Fruit fly (Drosophila melanogaster): ENCODE measurements around the gene CG8001.

The CG8001 gene

DNA sequence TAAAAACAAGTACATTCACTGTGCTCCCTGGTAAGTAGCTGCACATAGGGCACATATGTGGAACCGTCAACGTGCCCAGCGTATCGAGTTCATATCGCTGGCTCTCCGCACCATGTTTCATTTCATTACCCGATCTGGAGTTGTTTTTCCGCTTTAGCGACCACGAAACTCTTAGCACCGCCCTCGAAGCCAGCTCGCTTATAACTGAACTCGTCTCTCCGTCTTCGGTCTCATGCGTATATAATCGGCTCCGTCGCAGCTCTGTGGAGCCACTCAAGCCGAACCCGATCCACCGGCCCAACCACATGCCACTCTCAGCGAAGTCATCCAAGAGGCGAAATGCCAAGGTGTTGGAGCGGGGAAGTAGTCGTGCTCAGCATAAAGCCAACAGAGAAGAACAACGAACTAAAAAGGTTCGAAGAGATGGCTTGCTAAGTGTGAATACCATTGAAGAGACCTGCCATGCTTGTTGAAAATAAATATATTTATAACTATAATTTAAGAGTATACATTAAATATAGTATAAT lies 438 bp upstream of the CG8001 start, which contains the start of gene Cht2 (continued):
- TF ChIP-seq amos (GFP tag; IDR thresholded peaks at IDR 0.05; ENCODE audit: partially characterized antibody) = no peak; the same call in 1 of the 2 replicates
- no peak for TF ChIP-seq CG4820 (GFP tag; optimal IDR thresholded peaks at IDR 0.05)
- peak; percentile 25 for TF ChIP-seq ftz-f1 (GFP tag; optimal IDR thresholded peaks at IDR 0.05)
- TF ChIP-seq PHDP (tag; optimal IDR thresholded peaks at IDR 0.05) = no peak
- no peak for TF ChIP-seq CG9797 (GFP tag; optimal IDR thresholded peaks at IDR 0.05)
- no peak for TF ChIP-seq CG4360 (GFP tag; IDR thresholded peaks at IDR 0.05)
- TF ChIP-seq Dip3 (GFP tag; optimal IDR thresholded peaks at IDR 0.05) = no peak
- TF ChIP-seq Dbx (GFP tag; IDR thresholded peaks at IDR 0.05) = 0 out of 3 replicates have a peak, but pooled peaks have one; percentile 20
- peak; percentile 86 for TF ChIP-seq z (GFP tag; IDR thresholded peaks at IDR 0.05)
- no peak for TF ChIP-seq CG30020 (tag; optimal IDR thresholded peaks at IDR 0.05)
- TF ChIP-seq CG3163 (GFP tag; optimal IDR thresholded peaks at IDR 0.05) = peak; percentile 82
- peak; percentile 34 for TF ChIP-seq CG18476 (GFP tag; optimal IDR thresholded peaks at IDR 0.05)
- TF ChIP-seq nmo (GFP tag; optimal IDR thresholded peaks at IDR 0.05) = no peak
- peak; percentile 64 to 74 for TF ChIP-seq Trl (optimal IDR thresholded peaks at IDR 0.05)
- no peak for TF ChIP-seq Trl (GFP tag; optimal IDR thresholded peaks at IDR 0.05)
- no peak for TF ChIP-seq Oli (tag; optimal IDR thresholded peaks at IDR 0.05)
- peak; percentile 49 for TF ChIP-seq CG15269 (tag; optimal IDR thresholded peaks at IDR 0.05)
- TF ChIP-seq CG14667 (GFP tag; IDR thresholded peaks at IDR 0.05) = no peak
- TF ChIP-seq CG7928 (GFP tag; optimal IDR thresholded peaks at IDR 0.05) = no peak
- 0 out of 3 replicates have a peak, but pooled peaks have one; percentile 38 for TF ChIP-seq zen2 (GFP tag; IDR thresholded peaks at IDR 0.05; ENCODE audit: partially characterized antibody)
- TF ChIP-seq CG34422 (GFP tag; IDR thresholded peaks at IDR 0.05) = peak; percentile 51; the same call in 1 of the 3 replicates
- no peak for TF ChIP-seq CG4854 (GFP tag; optimal IDR thresholded peaks at IDR 0.05)
- peak; percentile 11 for TF ChIP-seq oc (tag; optimal IDR thresholded peaks at IDR 0.05)
- TF ChIP-seq chinmo (GFP tag; IDR thresholded peaks at IDR 0.05; ENCODE audit: partially characterized antibody) = peak; percentile 76; the same call in 1 of the 4 replicates
- peak; percentile 83 for TF ChIP-seq sd (tag; optimal IDR thresholded peaks at IDR 0.05)
- TF ChIP-seq gcm2 (GFP tag; optimal IDR thresholded peaks at IDR 0.05) = peak; percentile 18
- peak; percentile 13; the same call in 1 of the 2 replicates for TF ChIP-seq vvl (GFP tag; IDR thresholded peaks at IDR 0.05)
- peak; percentile 73 for TF ChIP-seq Jarid2 (GFP tag; optimal IDR thresholded peaks at IDR 0.05)
- 0 out of 2 replicates have a peak, but pooled peaks have one; percentile 7 for TF ChIP-seq Dref (GFP tag; IDR thresholded peaks at IDR 0.05)
- peak; percentile 81 for TF ChIP-seq CG5180 (GFP tag; optimal IDR thresholded peaks at IDR 0.05)
- peak; percentile 94 for TF ChIP-seq Deaf1 (tag; optimal IDR thresholded peaks at IDR 0.05)
- no peak for TF ChIP-seq gcm (GFP tag; optimal IDR thresholded peaks at IDR 0.05)
- no peak for TF ChIP-seq CG10366 (GFP tag; IDR thresholded peaks at IDR 0.05)
- peak; percentile 3; the same call in 1 of the 2 replicates for TF ChIP-seq CG13287 (GFP tag; IDR thresholded peaks at IDR 0.05; ENCODE audit: partially characterized antibody)
- peak; percentile 76 for TF ChIP-seq Med (GFP tag)
- peak; percentile 85 for TF ChIP-seq kni (GFP tag; optimal IDR thresholded peaks at IDR 0.05)
- no peak for TF ChIP-seq D19B (GFP tag; optimal IDR thresholded peaks at IDR 0.05)
- TF ChIP-seq bbx (GFP tag; IDR thresholded peaks at IDR 0.05; ENCODE audit: partially characterized antibody) = no peak
- TF ChIP-seq CG6689 (GFP tag; IDR thresholded peaks at IDR 0.05) = 0 out of 2 replicates have a peak, but pooled peaks have one; percentile 8
- TF ChIP-seq Sox100B (GFP tag; optimal IDR thresholded peaks at IDR 0.05) = no peak
- no peak for TF ChIP-seq Stat92E (GFP tag; optimal IDR thresholded peaks at IDR 0.05)
- no peak for TF ChIP-seq lmd (GFP tag; IDR thresholded peaks at IDR 0.05)
- no peak for TF ChIP-seq schlank (tag; optimal IDR thresholded peaks at IDR 0.05)
- TF ChIP-seq HmgD (GFP tag; optimal IDR thresholded peaks at IDR 0.05) = no peak
- TF ChIP-seq CG12769 (tag; optimal IDR thresholded peaks at IDR 0.05) = peak; percentile 70
- peak; percentile 42; the same call in 1 of the 2 replicates for TF ChIP-seq Drgx (GFP tag; IDR thresholded peaks at IDR 0.05)
- TF ChIP-seq CG13424 (tag; optimal IDR thresholded peaks at IDR 0.05) = no peak
- no peak for TF ChIP-seq CG18619 (GFP tag; optimal IDR thresholded peaks at IDR 0.05)
- TF ChIP-seq CG8924 (tag; optimal IDR thresholded peaks at IDR 0.05) = no peak
